Worm (Caenorhabditis elegans) whole organism, L3 larva: ENCODE measurements around the gene Y52E8A.6.

Source experiments
- R02D3.7 ChIP-seq: fragments of 150-350 bp; optimal IDR thresholded peaks from 2 replicates; lab custom pipeline; 2014; ENCODE audit warnings: missing biosample characterization, missing genetic modification characterization
- ZK546.5 ChIP-seq: sonication (generic microtip); optimal IDR thresholded peaks from 2 replicates; lab custom pipeline; 2017; ENCODE audit warnings: missing biosample characterization, missing genetic modification characterization
- aly-2 ChIP-seq: fragments of 150-350 bp; optimal IDR thresholded peaks from 2 replicates; lab custom pipeline; 2014; ENCODE audit warnings: missing biosample characterization, missing genetic modification characterization
- ama-1 ChIP-seq: fragments of 150-350 bp; optimal IDR thresholded peaks from 2 replicates; lab custom pipeline; 2018
- ceh-28 ChIP-seq: fragments of 150-350 bp; optimal IDR thresholded peaks from 2 replicates; lab custom pipeline; 2014; ENCODE audit warnings: missing biosample characterization, missing genetic modification reagents, missing genetic modification characterization
- ceh-82 ChIP-seq: fragments of 150-350 bp; optimal IDR thresholded peaks from 2 replicates; lab custom pipeline; 2014; ENCODE audit warnings: missing biosample characterization, missing genetic modification characterization
- ceh-9 ChIP-seq: sonication (generic microtip); optimal IDR thresholded peaks from 2 replicates; lab custom pipeline; 2018; ENCODE audit warnings: missing biosample characterization, missing genetic modification characterization
- daf-12 ChIP-seq: fragments of 150-350 bp; optimal IDR thresholded peaks from 2 replicates; lab custom pipeline; 2014; ENCODE audit warnings: missing biosample characterization, missing genetic modification reagents, missing genetic modification characterization
- egl-27 ChIP-seq: sonication (generic microtip); optimal IDR thresholded peaks from 4 replicates; lab custom pipeline; 2017; ENCODE audit warnings: missing biosample characterization, missing genetic modification reagents, missing genetic modification characterization
- egl-5 ChIP-seq: fragments of 150-350 bp; optimal IDR thresholded peaks from 2 replicates; lab custom pipeline; 2017; ENCODE audit warnings: missing biosample characterization, missing genetic modification reagents, missing genetic modification characterization, inconsistent platforms
- elt-1 ChIP-seq: fragments of 150-350 bp; optimal IDR thresholded peaks from 2 replicates; lab custom pipeline; 2014; ENCODE audit warnings: missing biosample characterization, missing genetic modification characterization
- elt-2 ChIP-seq: sonication (generic microtip); optimal IDR thresholded peaks from 2 replicates; lab custom pipeline; 2016; ENCODE audit warnings: missing genetic modification reagents, mild to moderate bottlenecking, missing genetic modification characterization, missing compliant biosample characterization
- elt-3 ChIP-seq, 3 experiments: fragments of 150-350 bp in 1 of 3; sonication (generic microtip) in 2 of 3; optimal IDR thresholded peaks; 2 replicates in 2 of 3; 4 replicates in 1 of 3; lab custom pipeline; 2014 to 2017; ENCODE audit warnings: missing biosample characterization in 3 of 3, missing genetic modification characterization in 3 of 3
- eor-1 ChIP-seq, 2 experiments: fragments of 150-350 bp; optimal IDR thresholded peaks; 2 replicates each; lab custom pipeline; 2014 to 2018; ENCODE audit warnings: missing biosample characterization in 2 of 2, missing genetic modification characterization in 2 of 2
- fkh-10 ChIP-seq: sonication (generic microtip); optimal IDR thresholded peaks from 2 replicates; lab custom pipeline; 2017; ENCODE audit warnings: missing biosample characterization, missing genetic modification reagents, missing genetic modification characterization
- fkh-2 ChIP-seq: fragments of 150-350 bp; optimal IDR thresholded peaks from 2 replicates; lab custom pipeline; 2014; ENCODE audit warnings: missing biosample characterization, missing genetic modification reagents, missing genetic modification characterization
- fos-1 ChIP-seq: fragments of 150-350 bp; optimal IDR thresholded peaks from 2 replicates; lab custom pipeline; 2014; ENCODE audit warnings: missing biosample characterization, missing genetic modification characterization
- hmg-11 ChIP-seq: sonication (generic microtip); optimal IDR thresholded peaks from 2 replicates; lab custom pipeline; 2016; ENCODE audit warnings: missing genetic modification characterization, missing compliant biosample characterization
- jun-1 ChIP-seq: fragments of 150-350 bp; optimal IDR thresholded peaks from 2 replicates; lab custom pipeline; 2014; ENCODE audit warnings: missing biosample characterization, missing genetic modification reagents, missing genetic modification characterization
- lin-15B ChIP-seq: fragments of 150-350 bp; optimal IDR thresholded peaks from 2 replicates; lab custom pipeline; 2014; ENCODE audit warnings: missing biosample characterization, missing genetic modification characterization
- lin-39 ChIP-seq: fragments of 150-350 bp; optimal IDR thresholded peaks from 2 replicates; lab custom pipeline; 2018; ENCODE audit warnings: missing biosample characterization, missing genetic modification reagents, missing genetic modification characterization
- lsy-12 ChIP-seq: sonication (generic microtip); optimal IDR thresholded peaks from 2 replicates; lab custom pipeline; 2016; ENCODE audit warnings: mild to moderate bottlenecking, missing genetic modification characterization, missing compliant biosample characterization
- mdl-1 ChIP-seq: fragments of 150-350 bp; optimal IDR thresholded peaks from 2 replicates; lab custom pipeline; 2014; ENCODE audit warnings: missing biosample characterization, missing genetic modification characterization
- mml-1 ChIP-seq: fragments of 150-350 bp; sonication (generic microtip); optimal IDR thresholded peaks from 3 replicates; lab custom pipeline; 2014; ENCODE audit warnings: missing biosample characterization, missing genetic modification characterization
- nfya-1 ChIP-seq: sonication (generic microtip); optimal IDR thresholded peaks from 2 replicates; lab custom pipeline; 2017; ENCODE audit warnings: missing genetic modification characterization, mild to moderate bottlenecking, missing compliant biosample characterization, antibody characterized with exemption, moderate library complexity; ENCODE audit not compliant: insufficient read depth
- nhr-11 ChIP-seq: fragments of 150-350 bp; optimal IDR thresholded peaks from 2 replicates; lab custom pipeline; 2014; ENCODE audit warnings: missing biosample characterization, missing genetic modification characterization
- nhr-12 ChIP-seq: fragments of 150-350 bp; optimal IDR thresholded peaks from 2 replicates; lab custom pipeline; 2014; ENCODE audit warnings: missing biosample characterization, missing genetic modification characterization
- nhr-23 ChIP-seq: fragments of 150-350 bp; optimal IDR thresholded peaks from 2 replicates; lab custom pipeline; 2014; ENCODE audit warnings: missing biosample characterization, missing genetic modification reagents, missing genetic modification characterization
- nhr-237 ChIP-seq: fragments of 150-350 bp; optimal IDR thresholded peaks from 2 replicates; lab custom pipeline; 2014; ENCODE audit warnings: missing biosample characterization, missing genetic modification characterization
- nhr-25 ChIP-seq: sonication (generic microtip); optimal IDR thresholded peaks from 2 replicates; lab custom pipeline; 2017; ENCODE audit warnings: missing biosample characterization, missing genetic modification characterization
- nhr-28 ChIP-seq: fragments of 150-350 bp; optimal IDR thresholded peaks from 2 replicates; lab custom pipeline; 2014; ENCODE audit warnings: missing biosample characterization, missing genetic modification characterization
- nhr-43 ChIP-seq: sonication (generic microtip); optimal IDR thresholded peaks from 2 replicates; lab custom pipeline; 2016; ENCODE audit warnings: mild to moderate bottlenecking, missing genetic modification characterization, missing compliant biosample characterization; ENCODE audit not compliant: poor library complexity, severe bottlenecking
- nhr-67 ChIP-seq: fragments of 150-350 bp; optimal IDR thresholded peaks from 2 replicates; lab custom pipeline; 2014; ENCODE audit warnings: missing biosample characterization, missing genetic modification characterization
- nhr-76 ChIP-seq: fragments of 150-350 bp; sonication (generic microtip); optimal IDR thresholded peaks from 5 replicates; lab custom pipeline; 2014; ENCODE audit warnings: missing biosample characterization, missing genetic modification characterization
- nhr-77 ChIP-seq: fragments of 150-350 bp; optimal IDR thresholded peaks from 2 replicates; lab custom pipeline; 2014; ENCODE audit warnings: missing biosample characterization, missing genetic modification characterization
- pha-4 ChIP-seq: fragments of 150-350 bp; optimal IDR thresholded peaks from 2 replicates; lab custom pipeline; 2014; ENCODE audit warnings: missing biosample characterization, missing genetic modification reagents, missing genetic modification characterization
- pqm-1 ChIP-seq: fragments of 150-350 bp; optimal IDR thresholded peaks from 2 replicates; lab custom pipeline; 2017; ENCODE audit warnings: missing biosample characterization, missing genetic modification characterization, inconsistent platforms
- sea-2 ChIP-seq: fragments of 150-350 bp; sonication (generic microtip); optimal IDR thresholded peaks from 4 replicates; lab custom pipeline; 2014; ENCODE audit warnings: missing biosample characterization, missing genetic modification reagents, missing genetic modification characterization
- snpc-4 ChIP-seq: fragments of 150-350 bp; optimal IDR thresholded peaks from 2 replicates; lab custom pipeline; 2014; ENCODE audit warnings: missing biosample characterization, missing genetic modification characterization
- tbx-2 ChIP-seq: sonication (generic microtip); optimal IDR thresholded peaks from 2 replicates; lab custom pipeline; 2016; ENCODE audit warnings: mild to moderate bottlenecking, missing genetic modification characterization, missing compliant biosample characterization
- unc-39 ChIP-seq: sonication (generic microtip); optimal IDR thresholded peaks from 4 replicates; lab custom pipeline; 2017; ENCODE audit warnings: missing biosample characterization, missing genetic modification characterization
- unc-62 ChIP-seq: fragments of 150-350 bp; sonication (generic microtip); optimal IDR thresholded peaks from 4 replicates; lab custom pipeline; 2014; ENCODE audit warnings: missing biosample characterization, missing genetic modification reagents, missing genetic modification characterization
- zag-1 ChIP-seq: fragments of 150-350 bp; optimal IDR thresholded peaks from 2 replicates; lab custom pipeline; 2014; ENCODE audit warnings: missing biosample characterization, missing genetic modification characterization
- ztf-11 ChIP-seq: fragments of 150-350 bp; optimal IDR thresholded peaks from 2 replicates; lab custom pipeline; 2014; ENCODE audit warnings: missing biosample characterization, missing genetic modification characterization
- ztf-4 ChIP-seq: fragments of 150-350 bp; optimal IDR thresholded peaks from 2 replicates; lab custom pipeline; 2014; ENCODE audit warnings: missing biosample characterization, missing genetic modification characterization

Gene Y52E8A.6

ce11 chrII:4312115-4312514 lies 7.7 kb downstream of the Y52E8A.6 start, which contains the start of gene plep-1:
plep-1 (minus strand) TSS chrII:4312215.
- TF ChIP-seq lin-15B (tag; lab: Kevin White, UChicago) = no peak
- no peak for TF ChIP-seq unc-39
- TF ChIP-seq fkh-2 (tag; lab: Kevin White, UChicago) = no peak

- TF ChIP-seq R02D3.7 (no peak), lin-15B (tag; lab: Kevin White, UChicago) (no peak), fkh-10 (GFP tag; lab: Kevin White, UChicago) (no peak), mml-1 (no peak), nhr-77 (tag; lab: Kevin White, UChicago) (no peak)
Measured at ce11 chrII:4306921-4307630, 12.7 kb downstream of the Y52E8A.6 start, which contains the start of gene Y52E8A.3. Y52E8A.3 (minus strand) TSS chrII:4306971.

- no peak for TF ChIP-seq nhr-11 (tag; lab: Kevin White, UChicago)
- no peak for TF ChIP-seq unc-39
Measured at ce11 chrII:4301307-4301706, 18.5 kb downstream of the Y52E8A.6 start, which contains the start of gene gtf-2F1. gtf-2F1 (plus strand) TSS chrII:4301607.

- TF ChIP-seq hmg-11 (tag; lab: Kevin White, UChicago) = peak; percentile 93
- TF ChIP-seq lsy-12 = peak; percentile 92
- peak; percentile 83 for TF ChIP-seq ceh-82 (tag; lab: Kevin White, UChicago)
- no peak for TF ChIP-seq ceh-9 (tag; lab: Kevin White, UChicago)
- no peak for TF ChIP-seq unc-62
- peak; percentile 28 for TF ChIP-seq nhr-77 (tag; lab: Kevin White, UChicago)
- TF ChIP-seq egl-5 (tag; lab: Kevin White, UChicago) = peak; percentile 96
- TF ChIP-seq elt-1 = peak; percentile 7
- peak; percentile 48 for TF ChIP-seq ZK546.5 (tag; lab: Kevin White, UChicago)
- no peak for TF ChIP-seq ztf-11
- no peak for TF ChIP-seq mml-1
- TF ChIP-seq pha-4 = peak; percentile 100
- TF ChIP-seq nhr-43 (tag; lab: Kevin White, UChicago) = peak; percentile 98
- no peak for TF ChIP-seq daf-12 (tag; lab: Kevin White, UChicago)
- TF ChIP-seq ama-1 = peak; percentile 63
- TF ChIP-seq fkh-10 (GFP tag; lab: Kevin White, UChicago) = peak; percentile 94
- TF ChIP-seq elt-3 (tag; optimal IDR thresholded peaks at IDR 0.05; lab: Kevin White, UChicago) = no peak
- TF ChIP-seq lin-39 (tag; lab: Kevin White, UChicago) = peak; percentile 95
- TF ChIP-seq tbx-2 = peak; percentile 78
- no peak for TF ChIP-seq eor-1 (tag; optimal IDR thresholded peaks at IDR 0.05; lab: Kevin White, UChicago)
- TF ChIP-seq elt-2 = peak; percentile 78
- TF ChIP-seq egl-27 (tag; lab: Kevin White, UChicago) = peak; percentile 80
- peak; percentile 41 for TF ChIP-seq ztf-4 (tag; lab: Kevin White, UChicago)
- peak; percentile 99 for TF ChIP-seq lin-15B (tag; lab: Kevin White, UChicago)
- peak; percentile 88 for TF ChIP-seq nhr-25
- TF ChIP-seq R02D3.7 = peak; percentile 100
- no peak for TF ChIP-seq nhr-67 (tag; lab: Kevin White, UChicago)
- TF ChIP-seq unc-39 = no peak
- peak; percentile 87 for TF ChIP-seq ceh-28 (tag; lab: Kevin White, UChicago)
- TF ChIP-seq sea-2 (GFP tag; lab: Kevin White, UChicago) = no peak
- peak; percentile 8 for TF ChIP-seq fkh-2 (tag; lab: Kevin White, UChicago)
- TF ChIP-seq zag-1 = no peak
- TF ChIP-seq nhr-76 (tag; lab: Kevin White, UChicago) = no peak
- TF ChIP-seq nhr-23 (tag; lab: Kevin White, UChicago) = peak; percentile 98
- peak; percentile 87 for TF ChIP-seq pqm-1 (tag; lab: Kevin White, UChicago)
- TF ChIP-seq nhr-12 (tag; lab: Kevin White, UChicago) = no peak
- TF ChIP-seq nfya-1 (tag; lab: Kevin White, UChicago) = peak; percentile 96
- peak; percentile 28 for TF ChIP-seq nhr-28 (tag; lab: Kevin White, UChicago)
- peak; percentile 46 for TF ChIP-seq fos-1 (tag; lab: Kevin White, UChicago)
- peak; percentile 85 for TF ChIP-seq jun-1 (tag; lab: Kevin White, UChicago)
- TF ChIP-seq nhr-11 (tag; lab: Kevin White, UChicago) = peak; percentile 48
- peak; percentile 52 for TF ChIP-seq aly-2
- no peak for TF ChIP-seq nhr-237
- peak; percentile 85 for TF ChIP-seq snpc-4 (tag; lab: Kevin White, UChicago)
- TF ChIP-seq mdl-1 (tag; lab: Kevin White, UChicago) = peak; percentile 24
Measured at ce11 chrII:4299227-4299703, 20.5 kb downstream of the Y52E8A.6 start, which contains the start of gene sco-1. sco-1 (plus strand) TSS chrII:4299653.
